Worm (Caenorhabditis elegans): ENCODE results near the gene D2023.4.

ce11 chrV:11777846-11778245, 47.7 kb downstream of the D2023.4 start:
- TF ChIP-seq T22C8.4 (GFP tag; IDR thresholded peaks at IDR 0.05) (no peak), flt-1 (GFP tag; IDR thresholded peaks at IDR 0.05) (no peak), ztf-29 (GFP tag; IDR thresholded peaks at IDR 0.05) (no peak), med-1 (GFP tag; optimal IDR thresholded peaks at IDR 0.05; ENCODE audit: insufficient read depth) (no peak), ref-1 (GFP tag; conservative IDR thresholded peaks at IDR 0.05) (no peak)
